Fruit fly (Drosophila melanogaster) whole organism, prepupa: ENCODE data around the gene Atf3.
A peak's percentile ranks its signal among the peaks of the same experiment; 100 is the strongest.

Experiments
- Blimp-1 ChIP-seq: fragments of 200-800 bp; sonication (Bioruptor generic); optimal IDR thresholded peaks from 3 replicates; lab custom pipeline; 2017; ENCODE audit warnings: missing biosample characterization, missing genetic modification characterization, mild to moderate bottlenecking, moderate library complexity, missing genetic modification reagents
- CG10631 ChIP-seq: fragments of 200-800 bp; sonication (Bioruptor generic); optimal IDR thresholded peaks from 2 replicates; lab custom pipeline; 2016; ENCODE audit warnings: missing biosample characterization, missing genetic modification characterization
- CG11294 ChIP-seq: fragments of 200-800 bp; sonication (Bioruptor generic); IDR thresholded peaks from 2 replicates; pipeline ENCODE4 v1.3.6; 2022; ENCODE audit warnings: missing biosample characterization, missing genetic modification characterization
- CG11762 ChIP-seq: fragments of 200-800 bp; sonication (Bioruptor generic); optimal IDR thresholded peaks from 3 replicates; lab custom pipeline; 2016; ENCODE audit warnings: missing biosample characterization, missing genetic modification characterization; ENCODE audit not compliant: insufficient read depth
- CG11902 ChIP-seq: fragments of 200-800 bp; sonication (Bioruptor generic); optimal IDR thresholded peaks from 3 replicates; lab custom pipeline; 2016; ENCODE audit warnings: missing biosample characterization, missing genetic modification characterization
- CG15336 ChIP-seq: fragments of 200-800 bp; sonication (Bioruptor generic); IDR thresholded peaks from 2 replicates; pipeline ENCODE4 v1.3.6; 2022; ENCODE audit warnings: missing biosample characterization, missing genetic modification characterization
- CG16779 ChIP-seq: fragments of 200-800 bp; sonication (Bioruptor generic); optimal IDR thresholded peaks from 3 replicates; lab custom pipeline; 2017; ENCODE audit warnings: missing biosample characterization, mild to moderate bottlenecking, missing genetic modification characterization
- CG3032 ChIP-seq: fragments of 200-800 bp; optimal IDR thresholded peaks from 2 replicates; lab custom pipeline; 2019; ENCODE audit warnings: missing biosample characterization, mild to moderate bottlenecking, missing genetic modification characterization, moderate library complexity
- CG31627 ChIP-seq: fragments of 200-800 bp; sonication (Bioruptor generic); optimal IDR thresholded peaks from 3 replicates; lab custom pipeline; 2016; ENCODE audit warnings: missing biosample characterization, missing genetic modification characterization
- CG32006 ChIP-seq: fragments of 200-800 bp; sonication (Bioruptor generic); optimal IDR thresholded peaks from 3 replicates; lab custom pipeline; 2017; ENCODE audit warnings: missing biosample characterization, mild to moderate bottlenecking, missing genetic modification characterization
- CG34406 ChIP-seq: fragments of 200-800 bp; sonication (Bioruptor generic); optimal IDR thresholded peaks from 3 replicates; lab custom pipeline; 2016; ENCODE audit warnings: missing biosample characterization, missing genetic modification characterization
- CG3919 ChIP-seq: fragments of 200-800 bp; sonication (Bioruptor generic); optimal IDR thresholded peaks from 3 replicates; lab custom pipeline; 2016; ENCODE audit warnings: missing biosample characterization, missing genetic modification characterization
- CG4318 ChIP-seq: fragments of 200-800 bp; sonication (Bioruptor generic); optimal IDR thresholded peaks from 3 replicates; lab custom pipeline; 2017; ENCODE audit warnings: missing biosample characterization, mild to moderate bottlenecking, missing genetic modification characterization
- CG6163 ChIP-seq: fragments of 200-800 bp; sonication (Bioruptor generic); IDR thresholded peaks from 3 replicates; pipeline ENCODE4 v1.3.6; 2022; ENCODE audit warnings: missing biosample characterization, missing genetic modification characterization
- CG6276 ChIP-seq: fragments of 200-800 bp; sonication (Bioruptor generic); optimal IDR thresholded peaks from 2 replicates; lab custom pipeline; 2017; ENCODE audit warnings: missing biosample characterization, mild to moderate bottlenecking, missing genetic modification characterization
- CG6808 ChIP-seq: fragments of 200-800 bp; sonication (Bioruptor generic); optimal IDR thresholded peaks from 3 replicates; lab custom pipeline; 2017; ENCODE audit warnings: missing biosample characterization, missing genetic modification characterization, mild to moderate bottlenecking, moderate library complexity, missing genetic modification reagents
- CG6854 ChIP-seq: fragments of 200-800 bp; sonication (Bioruptor generic); optimal IDR thresholded peaks from 2 replicates; lab custom pipeline; 2017; ENCODE audit warnings: missing biosample characterization, mild to moderate bottlenecking, missing genetic modification characterization
- CG7368 ChIP-seq: fragments of 200-800 bp; sonication (Bioruptor generic); optimal IDR thresholded peaks from 3 replicates; lab custom pipeline; 2016; ENCODE audit warnings: missing biosample characterization, missing genetic modification characterization
- CG8319 ChIP-seq: fragments of 200-800 bp; sonication (Bioruptor generic); optimal IDR thresholded peaks from 3 replicates; lab custom pipeline; 2016; ENCODE audit warnings: missing biosample characterization, missing genetic modification characterization
- CG9139 ChIP-seq: fragments of 200-800 bp; sonication (Bioruptor generic); optimal IDR thresholded peaks from 3 replicates; lab custom pipeline; 2017; ENCODE audit warnings: missing biosample characterization, mild to moderate bottlenecking, missing genetic modification characterization
- Eip75B ChIP-seq: fragments of 200-800 bp; sonication (Bioruptor generic); optimal IDR thresholded peaks from 3 replicates; lab custom pipeline; 2016; ENCODE audit warnings: missing biosample characterization, missing genetic modification characterization
- Eip78C ChIP-seq: fragments of 200-800 bp; sonication (Bioruptor generic); peaks from one replicate; lab custom pipeline; 2016; ENCODE audit warnings: missing biosample characterization, missing genetic modification characterization
- Eip93F ChIP-seq: fragments of 200-800 bp; sonication (Bioruptor generic); optimal IDR thresholded peaks from 2 replicates; lab custom pipeline; 2016; ENCODE audit warnings: missing biosample characterization, mild to moderate bottlenecking, missing genetic modification characterization
- Ets21C ChIP-seq: fragments of 200-800 bp; sonication (Bioruptor generic); optimal IDR thresholded peaks from 3 replicates; lab custom pipeline; 2016; ENCODE audit warnings: missing biosample characterization, missing genetic modification characterization
- Ets96B ChIP-seq: fragments of 200-800 bp; optimal IDR thresholded peaks from 2 replicates; lab custom pipeline; 2019; ENCODE audit warnings: missing biosample characterization, mild to moderate bottlenecking, missing genetic modification characterization, moderate library complexity
- Gug ChIP-seq: fragments of 200-800 bp; sonication (Bioruptor generic); IDR thresholded peaks from 2 replicates; pipeline ENCODE4 v1.3.6; 2022; ENCODE audit warnings: missing biosample characterization, missing genetic modification characterization
- Hr38 ChIP-seq: sonication (Bioruptor generic); optimal IDR thresholded peaks from 2 replicates; lab custom pipeline; 2016; ENCODE audit warnings: missing biosample characterization, missing genetic modification characterization
- Hr39 ChIP-seq: fragments of 200-800 bp; sonication (Bioruptor generic); optimal IDR thresholded peaks from 2 replicates; lab custom pipeline; 2016; ENCODE audit warnings: missing biosample characterization, missing genetic modification characterization
- Hr4 ChIP-seq: fragments of 200-800 bp; sonication (Bioruptor generic); optimal IDR thresholded peaks from 3 replicates; lab custom pipeline; 2016; ENCODE audit warnings: missing biosample characterization, missing genetic modification characterization
- Lpt ChIP-seq: fragments of 200-800 bp; sonication (Bioruptor generic); optimal IDR thresholded peaks from 3 replicates; lab custom pipeline; 2016; ENCODE audit warnings: missing biosample characterization, missing genetic modification characterization
- Met ChIP-seq: fragments of 200-800 bp; sonication (Bioruptor generic); optimal IDR thresholded peaks from 3 replicates; lab custom pipeline; 2016; ENCODE audit warnings: missing biosample characterization, missing genetic modification characterization
- OdsH ChIP-seq: fragments of 200-800 bp; sonication (Bioruptor generic); optimal IDR thresholded peaks from 3 replicates; lab custom pipeline; 2016; ENCODE audit warnings: missing biosample characterization, missing genetic modification characterization
- Smox ChIP-seq: fragments of 200-800 bp; sonication (Bioruptor generic); optimal IDR thresholded peaks from 3 replicates; lab custom pipeline; 2016; ENCODE audit warnings: missing biosample characterization, missing genetic modification characterization
- Sox102F ChIP-seq: fragments of 200-800 bp; sonication (Bioruptor generic); optimal IDR thresholded peaks from 2 replicates; lab custom pipeline; 2016; ENCODE audit warnings: missing biosample characterization, mild to moderate bottlenecking, missing genetic modification characterization
- Sox14 ChIP-seq: fragments of 200-800 bp; sonication (Bioruptor generic); optimal IDR thresholded peaks from 3 replicates; lab custom pipeline; 2016; ENCODE audit warnings: missing biosample characterization, missing genetic modification characterization
- acj6 ChIP-seq: fragments of 200-800 bp; sonication (Bioruptor generic); optimal IDR thresholded peaks from 3 replicates; lab custom pipeline; 2016; ENCODE audit warnings: missing biosample characterization, missing genetic modification characterization
- cyc ChIP-seq: fragments of 200-800 bp; sonication (Bioruptor generic); optimal IDR thresholded peaks from 3 replicates; lab custom pipeline; 2016; ENCODE audit warnings: missing biosample characterization, missing genetic modification characterization
- dac ChIP-seq: fragments of 200-800 bp; sonication (Bioruptor generic); optimal IDR thresholded peaks from 2 replicates; lab custom pipeline; 2017; ENCODE audit warnings: missing biosample characterization, mild to moderate bottlenecking, missing genetic modification characterization
- dsx ChIP-seq: fragments of 200-800 bp; optimal IDR thresholded peaks from 3 replicates; lab custom pipeline; 2019; ENCODE audit warnings: missing biosample characterization, mild to moderate bottlenecking, missing genetic modification characterization, moderate library complexity; ENCODE audit not compliant: poor library complexity, severe bottlenecking
- eg ChIP-seq: fragments of 200-800 bp; sonication (Bioruptor generic); IDR thresholded peaks from 3 replicates; pipeline ENCODE4 v1.3.6; 2022; ENCODE audit warnings: missing biosample characterization, missing genetic modification characterization
- esn ChIP-seq: fragments of 200-800 bp; sonication (Bioruptor generic); optimal IDR thresholded peaks from 2 replicates; lab custom pipeline; 2016; ENCODE audit warnings: missing biosample characterization, mild to moderate bottlenecking, missing genetic modification characterization, moderate library complexity
- fd59A ChIP-seq: fragments of 200-800 bp; sonication (Bioruptor generic); optimal IDR thresholded peaks from 2 replicates; lab custom pipeline; 2017; ENCODE audit warnings: missing biosample characterization, mild to moderate bottlenecking, missing genetic modification characterization, missing genetic modification reagents
- fd85E ChIP-seq: fragments of 200-800 bp; sonication (Bioruptor generic); optimal IDR thresholded peaks from 3 replicates; lab custom pipeline; 2016; ENCODE audit warnings: missing biosample characterization, missing genetic modification characterization
- fkh ChIP-seq: fragments of 200-800 bp; sonication (Bioruptor generic); optimal IDR thresholded peaks from 3 replicates; lab custom pipeline; 2017; ENCODE audit warnings: missing biosample characterization, mild to moderate bottlenecking, missing genetic modification characterization, moderate library complexity
- lz ChIP-seq: fragments of 200-800 bp; sonication (Bioruptor generic); optimal IDR thresholded peaks from 3 replicates; lab custom pipeline; 2016; ENCODE audit warnings: missing biosample characterization, missing genetic modification characterization
- net ChIP-seq: fragments of 200-800 bp; sonication (Bioruptor generic); optimal IDR thresholded peaks from 3 replicates; lab custom pipeline; 2016; ENCODE audit warnings: missing biosample characterization, missing genetic modification characterization
- pdm3 ChIP-seq: fragments of 200-800 bp; sonication (Bioruptor generic); optimal IDR thresholded peaks from 3 replicates; lab custom pipeline; 2016; ENCODE audit warnings: missing biosample characterization, missing genetic modification characterization
- salr ChIP-seq, 2 experiments: fragments of 200-800 bp; sonication (Bioruptor generic); optimal IDR thresholded peaks; 3 replicates each; lab custom pipeline; 2016 to 2018; ENCODE audit warnings: missing biosample characterization in 2 of 2, missing genetic modification characterization in 2 of 2, mild to moderate bottlenecking in 1 of 2
- spab ChIP-seq: fragments of 200-800 bp; sonication (Bioruptor generic); optimal IDR thresholded peaks from 2 replicates; lab custom pipeline; 2017; ENCODE audit warnings: missing biosample characterization, mild to moderate bottlenecking, missing genetic modification characterization, missing genetic modification reagents
- ss ChIP-seq, 2 experiments: fragments of 200-800 bp; sonication (Bioruptor generic); optimal IDR thresholded peaks; 2 replicates in 1 of 2; 3 replicates in 1 of 2; lab custom pipeline; 2017 to 2018; ENCODE audit warnings: mild to moderate bottlenecking in 2 of 2, missing biosample characterization in 2 of 2, missing genetic modification characterization in 2 of 2, moderate library complexity in 1 of 2
- svp ChIP-seq: fragments of 200-800 bp; sonication (Bioruptor generic); peaks from one replicate; lab custom pipeline; 2016; ENCODE audit warnings: missing biosample characterization, missing genetic modification characterization
- topi ChIP-seq: fragments of 200-800 bp; sonication (Bioruptor generic); optimal IDR thresholded peaks from 3 replicates; lab custom pipeline; 2016; ENCODE audit warnings: missing biosample characterization, missing genetic modification characterization
- vri ChIP-seq: fragments of 200-800 bp; sonication (Bioruptor generic); optimal IDR thresholded peaks from 3 replicates; lab custom pipeline; 2016; ENCODE audit warnings: missing biosample characterization, mild to moderate bottlenecking, missing genetic modification characterization

The Atf3 gene

DNA sequence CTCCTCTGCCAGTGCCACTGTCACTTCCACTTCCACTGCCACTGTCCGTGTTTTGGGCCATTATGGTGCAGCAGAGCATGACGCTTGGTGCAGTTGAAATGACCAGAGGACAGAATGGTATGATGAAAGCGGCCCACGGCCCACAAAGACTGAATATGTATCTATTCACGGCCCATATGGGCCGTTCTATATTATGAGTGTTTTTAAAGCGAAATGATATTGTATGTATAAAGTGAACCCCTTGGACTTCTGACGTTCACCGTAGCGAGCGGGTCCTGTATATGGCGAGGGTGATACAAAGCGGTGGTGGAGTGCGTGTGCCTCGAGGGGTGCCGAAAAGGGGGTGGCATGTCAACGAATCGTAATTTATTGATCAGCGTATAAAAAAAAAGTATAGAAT lies 5.4 kb downstream of the Atf3 start:
- TF ChIP-seq lz (GFP tag; lab: Kevin White, UChicago) (no peak), OdsH (GFP tag; lab: Kevin White, UChicago) (no peak), CG31627 (GFP tag; lab: Kevin White, UChicago) (no peak), vri (GFP tag; lab: Kevin White, UChicago) (no peak), CG34406 (GFP tag; lab: Kevin White, UChicago) (no peak), CG15336 (GFP tag; lab: Robert Waterston, UW) (no peak), acj6 (GFP tag; lab: Kevin White, UChicago) (peak; percentile 0), CG3919 (GFP tag; lab: Kevin White, UChicago) (no peak), salr (GFP tag; optimal IDR thresholded peaks at IDR 0.05; lab: Kevin White, UChicago) (no peak), Sox102F (GFP tag; lab: Kevin White, UChicago) (no peak), eg (GFP tag; lab: Robert Waterston, UW) (0 out of 3 replicates have a peak, but pooled peaks have one; percentile 28), Smox (GFP tag; lab: Kevin White, UChicago) (no peak), Lpt (GFP tag; lab: Kevin White, UChicago) (no peak), CG3032 (no peak), CG16779 (no peak), net (no peak), pdm3 (GFP tag; lab: Kevin White, UChicago) (peak; percentile 3), ss (GFP tag; optimal IDR thresholded peaks at IDR 0.05; lab: Kevin White, UChicago) (peak in 1 of 2 experiments; percentile 14), Met (GFP tag; lab: Kevin White, UChicago) (peak; percentile 12), CG6163 (GFP tag; lab: Robert Waterston, UW) (no peak), CG10631 (GFP tag; lab: Kevin White, UChicago) (no peak), Eip93F (GFP tag; lab: Kevin White, UChicago) (no peak), Ets21C (no peak), CG6854 (GFP tag; lab: Kevin White, UChicago) (no peak), spab (no peak), fkh (GFP tag; lab: Kevin White, UChicago) (no peak), cyc (no peak), Hr39 (GFP tag; lab: Kevin White, UChicago) (peak; percentile 26), Ets96B (tag; lab: Kevin White, UChicago) (no peak), CG6276 (GFP tag; lab: Kevin White, UChicago) (no peak), CG9139 (GFP tag; lab: Kevin White, UChicago) (no peak), dac (GFP tag; lab: Kevin White, UChicago) (no peak), topi (GFP tag; lab: Kevin White, UChicago) (no peak), fd85E (no peak), CG11902 (no peak), dsx (GFP tag; lab: Kevin White, UChicago) (no peak), esn (GFP tag; lab: Kevin White, UChicago) (peak; percentile 2), Hr38 (GFP tag; lab: Kevin White, UChicago) (no peak), CG11294 (GFP tag; lab: Robert Waterston, UW) (no peak), fd59A (no peak), Gug (GFP tag; lab: Robert Waterston, UW) (no peak), Eip78C (GFP tag; lab: Kevin White, UChicago) (peak; percentile 52), CG4318 (GFP tag; lab: Kevin White, UChicago) (no peak), CG8319 (GFP tag; lab: Kevin White, UChicago) (no peak), CG32006 (no peak), Sox14 (peak; percentile 8), Hr4 (GFP tag; lab: Kevin White, UChicago) (no peak), svp (GFP tag; lab: Kevin White, UChicago) (peak; percentile 56), Eip75B (GFP tag; lab: Kevin White, UChicago) (no peak), CG11762 (no peak), CG6808 (GFP tag; lab: Kevin White, UChicago) (no peak), Blimp-1 (GFP tag; lab: Kevin White, UChicago) (no peak), CG7368 (GFP tag; lab: Kevin White, UChicago) (no peak)
